Worm (Caenorhabditis elegans) whole organism, L4 larva: ENCODE results near the gene F15B9.6.

Experiments used
- lin-13 ChIP-seq: fragments of 150-350 bp; optimal IDR thresholded peaks from 2 replicates; lab custom pipeline; 2014; ENCODE audit warnings: missing biosample characterization, missing genetic modification reagents, missing genetic modification characterization
- mep-1 ChIP-seq: fragments of 150-350 bp; sonication (generic microtip); optimal IDR thresholded peaks from 3 replicates; lab custom pipeline; 2014; ENCODE audit warnings: missing biosample characterization, missing genetic modification characterization
- nhr-28 ChIP-seq: fragments of 150-350 bp; optimal IDR thresholded peaks from 2 replicates; lab custom pipeline; 2014; ENCODE audit warnings: missing biosample characterization, missing genetic modification characterization
- nhr-77 ChIP-seq: fragments of 150-350 bp; optimal IDR thresholded peaks from 2 replicates; lab custom pipeline; 2014; ENCODE audit warnings: missing biosample characterization, missing genetic modification characterization
- unc-62 ChIP-seq, 3 experiments: fragments of 150-350 bp in 1 of 3; sonication (generic microtip); optimal IDR thresholded peaks in 2 of 3; peaks in 1 of 3; 1 replicate in 1 of 3; 2 replicates in 2 of 3; lab custom pipeline; 2014 to 2017; ENCODE audit warnings: missing biosample characterization in 3 of 3, missing genetic modification characterization in 3 of 3, missing genetic modification reagents in 3 of 3, missing genotype in 1 of 3

- no peak for TF ChIP-seq nhr-77
- no peak for TF ChIP-seq lin-13 (GFP tag; lab: Kevin White, UChicago)
- no peak for TF ChIP-seq mep-1 (tag; lab: Kevin White, UChicago)
- no peak for TF ChIP-seq nhr-28
- no peak for TF ChIP-seq unc-62 (GFP tag; optimal IDR thresholded peaks at IDR 0.05 in 1 of 2; lab: Kevin White, UChicago)
- no peak for TF ChIP-seq unc-62 (tag; optimal IDR thresholded peaks at IDR 0.05; lab: Kevin White, UChicago)
Measured at ce11 chrV:12967110-12967509, 46.8 kb upstream of the F15B9.6 start, which contains the start of gene R186.3.
